Comparison of ENCODE assay signal across 2 fruit fly cellular contexts in the genomic region with DNA sequence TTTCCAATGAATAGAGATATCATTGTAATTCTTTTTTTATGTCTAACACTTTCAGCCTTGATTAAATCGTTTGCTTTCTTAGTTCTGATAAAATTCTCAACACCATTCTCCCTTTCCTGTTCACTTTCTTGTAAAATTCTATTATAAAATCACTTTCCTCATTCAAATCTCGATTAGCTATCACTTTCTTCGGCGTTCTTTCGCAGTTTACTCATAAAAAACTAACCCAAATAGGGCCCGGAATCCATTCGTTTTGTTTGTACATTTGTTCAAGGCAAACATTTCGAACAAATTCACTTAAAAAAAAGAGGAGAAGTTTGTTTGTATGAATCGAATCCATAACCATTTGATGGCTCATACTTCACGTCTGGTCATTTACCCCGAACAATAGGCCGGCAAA.
TF ChIP-seq lines count a peak whose summit lies in the region.

No protein-coding gene starts in this region.

- no peak for TF ChIP-seq CTCF in whole organism, embryonic (GFP tag; optimal IDR thresholded peaks at IDR 0.05; lab: Kevin White, UChicago)

TF ChIP-seq in whole organism, embryonic, 481 proteins besides CTCF, POLR2A, EP300 and RAD21:
- TF ChIP-seq CG6813 (GFP tag; optimal IDR thresholded peaks at IDR 0.05; lab: Kevin White, UChicago) = peak; percentile 3
- no peak for TF ChIP-seq Rx (GFP tag; IDR thresholded peaks at IDR 0.05; lab: Robert Waterston, UW)
- peak; percentile 23 for TF ChIP-seq kni (GFP tag; optimal IDR thresholded peaks at IDR 0.05; lab: Kevin White, UChicago)
- TF ChIP-seq grn (GFP tag; optimal IDR thresholded peaks at IDR 0.05; lab: Kevin White, UChicago) = no peak
- peak; percentile 91 for TF ChIP-seq Blimp-1 (GFP tag; optimal IDR thresholded peaks at IDR 0.05; lab: Kevin White, UChicago)
- TF ChIP-seq sens (GFP tag; lab: Kevin White, UChicago) = peak; percentile 21
- peak; percentile 5 for TF ChIP-seq CG33557 (GFP tag; optimal IDR thresholded peaks at IDR 0.05; lab: Kevin White, UChicago)
- TF ChIP-seq bsh (GFP tag; optimal IDR thresholded peaks at IDR 0.05; lab: Kevin White, UChicago) = peak in 1 of 2 experiments; percentile 7
- TF ChIP-seq caup (GFP tag; optimal IDR thresholded peaks at IDR 0.05; lab: Kevin White, UChicago; ENCODE audit: severe bottlenecking) = no peak
- peak; percentile 6 for TF ChIP-seq gem (tag; optimal IDR thresholded peaks at IDR 0.05; lab: Kevin White, UChicago)

TF ChIP-seq in whole organism, prepupa, 60 proteins besides CTCF, POLR2A, EP300 and RAD21:
- TF ChIP-seq CG6163 (GFP tag; IDR thresholded peaks at IDR 0.05; lab: Robert Waterston, UW) = no peak
- TF ChIP-seq fkh (GFP tag; optimal IDR thresholded peaks at IDR 0.05; lab: Kevin White, UChicago) = peak; percentile 41

Comparison
In these comparisons a context has a peak if more than half of its experiments do, and no peak if none do; other contexts are left out.
1. Of the 7 proteins assayed by ChIP-seq in both whole organism, embryonic and whole organism, prepupa: peak only in whole organism, embryonic: Blimp-1; only in whole organism, prepupa: none; in both: none; in neither: 6.